Worm (Caenorhabditis elegans) whole organism, mixed stage, embryonic: ENCODE measurements around the gene prp-8.
A peak's percentile ranks its signal among the peaks of the same experiment; 100 is the strongest.

Source experiments
- M03D4.4 ChIP-seq: sonication (generic microtip); optimal IDR thresholded peaks from 2 replicates; lab custom pipeline; 2017; ENCODE audit warnings: mild to moderate bottlenecking, missing genetic modification characterization, missing compliant biosample characterization
- bed-3 ChIP-seq: fragments of 200-800 bp; sonication (Bioruptor generic); optimal IDR thresholded peaks from 3 replicates; lab custom pipeline; 2018; ENCODE audit warnings: mild to moderate bottlenecking, missing genetic modification characterization, moderate library complexity, missing compliant biosample characterization
- blmp-1 ChIP-seq: fragments of 150-350 bp; optimal IDR thresholded peaks from 2 replicates; lab custom pipeline; 2014; ENCODE audit warnings: missing biosample characterization, missing genetic modification characterization
- ceh-39 ChIP-seq: fragments of 150-350 bp; optimal IDR thresholded peaks from 2 replicates; lab custom pipeline; 2014; ENCODE audit warnings: missing biosample characterization, missing genetic modification characterization
- ceh-43 ChIP-seq: fragments of 200-800 bp; sonication (Bioruptor generic); optimal IDR thresholded peaks from 2 replicates; lab custom pipeline; 2018; ENCODE audit warnings: mild to moderate bottlenecking, missing genetic modification characterization, moderate library complexity, missing compliant biosample characterization
- ceh-83 ChIP-seq: fragments of 200-800 bp; sonication (Bioruptor generic); optimal IDR thresholded peaks from 2 replicates; lab custom pipeline; 2018; ENCODE audit warnings: mild to moderate bottlenecking, missing genetic modification characterization, missing compliant biosample characterization
- ces-1 ChIP-seq: fragments of 150-350 bp; optimal IDR thresholded peaks from 2 replicates; lab custom pipeline; 2014; ENCODE audit warnings: missing biosample characterization, missing genetic modification reagents, missing genetic modification characterization
- cnd-1 ChIP-seq: fragments of 200-800 bp; sonication (Bioruptor generic); optimal IDR thresholded peaks from 2 replicates; lab custom pipeline; 2018; ENCODE audit warnings: mild to moderate bottlenecking, missing genetic modification characterization, missing compliant biosample characterization
- drap-1 ChIP-seq: fragments of 200-800 bp; sonication (Bioruptor generic); optimal IDR thresholded peaks from 3 replicates; lab custom pipeline; 2018; ENCODE audit warnings: mild to moderate bottlenecking, missing genetic modification characterization, missing compliant biosample characterization
- elt-1 ChIP-seq: sonication (generic microtip); optimal IDR thresholded peaks from 2 replicates; lab custom pipeline; 2017; ENCODE audit warnings: missing genetic modification characterization, mild to moderate bottlenecking, missing compliant biosample characterization, antibody characterized with exemption, moderate library complexity, borderline replicate concordance; ENCODE audit not compliant: insufficient read depth
- flh-1 ChIP-seq: fragments of 200-800 bp; sonication (Bioruptor generic); optimal IDR thresholded peaks from 2 replicates; lab custom pipeline; 2018; ENCODE audit warnings: mild to moderate bottlenecking, missing genetic modification characterization, moderate library complexity, missing compliant biosample characterization
- ham-2 ChIP-seq: fragments of 200-800 bp; sonication (Bioruptor generic); optimal IDR thresholded peaks from 2 replicates; lab custom pipeline; 2018; ENCODE audit warnings: mild to moderate bottlenecking, missing genetic modification characterization, missing compliant biosample characterization
- hlh-1 ChIP-seq: fragments of 150-350 bp; optimal IDR thresholded peaks from 2 replicates; lab custom pipeline; 2014; ENCODE audit warnings: missing biosample characterization, missing genetic modification reagents, missing genetic modification characterization
- lin-32 ChIP-seq: fragments of 200-800 bp; sonication (Bioruptor generic); optimal IDR thresholded peaks from 2 replicates; lab custom pipeline; 2018; ENCODE audit warnings: mild to moderate bottlenecking, missing genetic modification characterization, missing compliant biosample characterization
- lsy-2 ChIP-seq: fragments of 150-350 bp; optimal IDR thresholded peaks from 2 replicates; lab custom pipeline; 2014; ENCODE audit warnings: missing biosample characterization, missing genetic modification characterization
- mab-5 ChIP-seq: fragments of 150-350 bp; optimal IDR thresholded peaks from 2 replicates; lab custom pipeline; 2014; ENCODE audit warnings: missing biosample characterization, missing genetic modification characterization
- mep-1 ChIP-seq: fragments of 150-350 bp; optimal IDR thresholded peaks from 2 replicates; lab custom pipeline; 2017; ENCODE audit warnings: missing biosample characterization, missing genetic modification reagents, missing genetic modification characterization, inconsistent platforms
- mls-2 ChIP-seq: sonication (generic microtip); optimal IDR thresholded peaks from 2 replicates; lab custom pipeline; 2016; ENCODE audit warnings: mild to moderate bottlenecking, missing genetic modification characterization, moderate library complexity, missing compliant biosample characterization
- nhr-12 ChIP-seq: fragments of 150-350 bp; optimal IDR thresholded peaks from 2 replicates; lab custom pipeline; 2014; ENCODE audit warnings: missing biosample characterization, missing genetic modification characterization
- nhr-2 ChIP-seq: fragments of 150-350 bp; optimal IDR thresholded peaks from 2 replicates; lab custom pipeline; 2014; ENCODE audit warnings: missing biosample characterization, missing genetic modification characterization
- nhr-28 ChIP-seq: fragments of 150-350 bp; optimal IDR thresholded peaks from 2 replicates; lab custom pipeline; 2014; ENCODE audit warnings: missing biosample characterization, missing genetic modification characterization
- nhr-76 ChIP-seq: sonication (generic microtip); optimal IDR thresholded peaks from 2 replicates; lab custom pipeline; 2017; ENCODE audit warnings: missing biosample characterization, missing genetic modification characterization
- sem-2 ChIP-seq: fragments of 200-800 bp; sonication (Bioruptor generic); optimal IDR thresholded peaks from 2 replicates; lab custom pipeline; 2018; ENCODE audit warnings: mild to moderate bottlenecking, missing genetic modification characterization, missing compliant biosample characterization
- snpc-4 ChIP-seq: fragments of 150-350 bp; optimal IDR thresholded peaks from 2 replicates; lab custom pipeline; 2014; ENCODE audit warnings: missing biosample characterization, missing genetic modification characterization
- sptf-1 ChIP-seq: sonication (generic microtip); optimal IDR thresholded peaks from 2 replicates; lab custom pipeline; 2017; ENCODE audit warnings: mild to moderate bottlenecking, missing genetic modification characterization, moderate library complexity, missing compliant biosample characterization
- tbx-8 ChIP-seq: fragments of 200-800 bp; sonication (Bioruptor generic); optimal IDR thresholded peaks from 2 replicates; lab custom pipeline; 2018; ENCODE audit warnings: mild to moderate bottlenecking, missing genetic modification characterization, moderate library complexity, missing compliant biosample characterization
- unc-120 ChIP-seq: sonication (generic microtip); optimal IDR thresholded peaks from 2 replicates; lab custom pipeline; 2017; ENCODE audit warnings: missing genetic modification characterization, missing compliant biosample characterization; ENCODE audit not compliant: poor library complexity, severe bottlenecking
- unc-39 ChIP-seq: fragments of 150-350 bp; optimal IDR thresholded peaks from 2 replicates; lab custom pipeline; 2014; ENCODE audit warnings: missing biosample characterization, missing genetic modification characterization
- unc-62 ChIP-seq: fragments of 150-350 bp; optimal IDR thresholded peaks from 2 replicates; lab custom pipeline; 2014; ENCODE audit warnings: missing biosample characterization, missing genetic modification reagents, missing genetic modification characterization
- ztf-11 ChIP-seq: fragments of 150-350 bp; optimal IDR thresholded peaks from 2 replicates; lab custom pipeline; 2014; ENCODE audit warnings: missing biosample characterization, missing genetic modification characterization

Gene prp-8

ce11 chrIII:8191695-8192094 is 27.5 kb downstream of the prp-8 start, which contains the start of gene C50C3.1:
Gene C50C3.1, plus strand, starts transcription at chrIII:8191995.
- no peak for TF ChIP-seq cnd-1 (tag; lab: Kevin White, UChicago)
- TF ChIP-seq snpc-4 (tag; lab: Kevin White, UChicago) = no peak
- no peak for TF ChIP-seq unc-39 (tag; lab: Kevin White, UChicago)
- no peak for TF ChIP-seq lin-32
- no peak for TF ChIP-seq unc-120 (tag; lab: Kevin White, UChicago)
- no peak for TF ChIP-seq bed-3 (GFP tag; lab: Kevin White, UChicago)
- TF ChIP-seq nhr-2 (tag; lab: Kevin White, UChicago) = no peak
- TF ChIP-seq nhr-12 (tag; lab: Kevin White, UChicago) = no peak
- TF ChIP-seq unc-62 (GFP tag; lab: Kevin White, UChicago) = no peak
- TF ChIP-seq ces-1 (GFP tag; lab: Kevin White, UChicago) = no peak
- TF ChIP-seq sem-2 (GFP tag; lab: Kevin White, UChicago) = no peak
- no peak for TF ChIP-seq flh-1 (GFP tag; lab: Kevin White, UChicago)
- no peak for TF ChIP-seq sptf-1 (tag; lab: Kevin White, UChicago)
- no peak for TF ChIP-seq ceh-39 (tag; lab: Kevin White, UChicago)
- TF ChIP-seq ham-2 (GFP tag; lab: Kevin White, UChicago) = no peak
- TF ChIP-seq blmp-1 (tag; lab: Kevin White, UChicago) = no peak
- no peak for TF ChIP-seq mls-2 (tag; lab: Kevin White, UChicago)
- no peak for TF ChIP-seq hlh-1
- no peak for TF ChIP-seq nhr-28 (tag; lab: Kevin White, UChicago)
- no peak for TF ChIP-seq mab-5 (tag; lab: Kevin White, UChicago)
- TF ChIP-seq, all 35 proteins: peak for 0

DNA sequence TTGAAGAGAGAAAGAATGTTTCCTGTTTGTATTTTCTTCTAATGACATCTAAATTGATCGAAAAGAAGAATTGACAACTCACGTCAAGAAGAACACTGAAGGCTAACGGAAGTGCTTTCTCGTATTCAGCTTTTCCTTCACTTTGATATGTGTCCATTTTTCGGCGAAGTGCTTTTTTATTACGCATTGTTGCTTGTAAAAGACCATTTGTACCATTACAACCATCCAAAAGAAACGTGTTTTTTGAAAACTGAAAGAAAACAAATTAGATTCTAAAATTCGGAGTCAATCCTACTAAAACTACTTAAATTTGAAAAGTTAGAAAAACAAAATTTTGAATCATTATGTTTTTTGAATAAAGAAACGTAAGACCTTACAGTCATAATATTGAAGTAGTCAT is 34.9 kb downstream of the prp-8 start:
- TF ChIP-seq lsy-2 (tag; lab: Kevin White, UChicago) = no peak
- TF ChIP-seq M03D4.4 (tag; lab: Kevin White, UChicago) = no peak
- TF ChIP-seq sptf-1 (tag; lab: Kevin White, UChicago) = no peak
- no peak for TF ChIP-seq snpc-4 (tag; lab: Kevin White, UChicago)
- TF ChIP-seq mab-5 (tag; lab: Kevin White, UChicago) = no peak
- TF ChIP-seq ztf-11 (tag; lab: Kevin White, UChicago) = no peak
- no peak for TF ChIP-seq mep-1 (tag; lab: Kevin White, UChicago)
- no peak for TF ChIP-seq nhr-76
- no peak for TF ChIP-seq ceh-43
- TF ChIP-seq tbx-8 (GFP tag; lab: Kevin White, UChicago) = no peak
- no peak for TF ChIP-seq flh-1 (GFP tag; lab: Kevin White, UChicago)
- TF ChIP-seq elt-1 (tag; lab: Kevin White, UChicago) = no peak
- no peak for TF ChIP-seq drap-1 (GFP tag; lab: Kevin White, UChicago)
- no peak for TF ChIP-seq nhr-2 (tag; lab: Kevin White, UChicago)

- TF ChIP-seq unc-62 (GFP tag; lab: Kevin White, UChicago) (no peak), mab-5 (tag; lab: Kevin White, UChicago) (no peak), cnd-1 (tag; lab: Kevin White, UChicago) (no peak), sptf-1 (tag; lab: Kevin White, UChicago) (no peak), hlh-1 (no peak), M03D4.4 (tag; lab: Kevin White, UChicago) (no peak), mep-1 (tag; lab: Kevin White, UChicago) (no peak), lsy-2 (tag; lab: Kevin White, UChicago) (no peak), nhr-2 (tag; lab: Kevin White, UChicago) (no peak)
Observed at ce11 chrIII:8201117-8201516, 36.9 kb downstream of the prp-8 start, which contains the start of gene unc-36. Gene unc-36, minus strand, starts transcription at chrIII:8201217.

- peak; percentile 21 for TF ChIP-seq mab-5 (tag; lab: Kevin White, UChicago)
- TF ChIP-seq hlh-1 = peak; percentile 58
- TF ChIP-seq ces-1 (GFP tag; lab: Kevin White, UChicago) = peak; percentile 62
- TF ChIP-seq nhr-76 = no peak
- TF ChIP-seq unc-62 (GFP tag; lab: Kevin White, UChicago) = peak; percentile 36
- TF ChIP-seq ztf-11 (tag; lab: Kevin White, UChicago) = no peak
- peak; percentile 83 for TF ChIP-seq unc-120 (tag; lab: Kevin White, UChicago)
- TF ChIP-seq unc-39 (tag; lab: Kevin White, UChicago) = no peak
- TF ChIP-seq nhr-2 (tag; lab: Kevin White, UChicago) = no peak
- no peak for TF ChIP-seq ceh-43
Observed at ce11 chrIII:8201760-8202159, 37.6 kb downstream of the prp-8 start.

DNA sequence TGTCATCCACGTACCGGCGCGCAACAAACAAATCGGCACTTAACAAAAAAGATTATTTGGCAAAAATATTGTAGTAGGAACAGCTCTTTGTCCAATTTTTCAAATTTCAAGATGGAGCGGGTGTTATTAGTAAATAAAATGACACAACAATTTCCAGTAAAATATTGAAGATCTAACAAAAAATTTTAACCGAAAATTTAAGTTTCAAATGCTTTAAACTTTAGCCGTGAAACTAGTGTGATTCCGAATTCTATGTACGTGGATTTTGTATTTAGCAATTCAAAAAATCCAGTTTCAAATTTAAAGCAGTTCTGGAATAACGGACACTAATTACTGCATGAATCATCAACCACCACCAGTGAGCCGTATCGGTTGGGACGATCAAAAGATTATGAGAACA is 38.6 kb downstream of the prp-8 start, which contains the start of gene snb-5:
Gene snb-5 (plus strand): TSS at position 301 of the 400 bp plus-strand sequence.
- TF ChIP-seq tbx-8 (GFP tag; lab: Kevin White, UChicago) (no peak), mls-2 (tag; lab: Kevin White, UChicago) (no peak), bed-3 (GFP tag; lab: Kevin White, UChicago) (no peak), ceh-83 (no peak), unc-120 (tag; lab: Kevin White, UChicago) (no peak), unc-39 (tag; lab: Kevin White, UChicago) (no peak), sem-2 (GFP tag; lab: Kevin White, UChicago) (no peak), lin-32 (no peak)
